Worm (Caenorhabditis elegans) whole organism, young adult: ENCODE data around the gene T10H9.1.

Experiments used
- F23B12.7 ChIP-seq: sonication (generic microtip); optimal IDR thresholded peaks from 2 replicates; lab custom pipeline; 2017; ENCODE audit warnings: missing genetic modification characterization, mild to moderate bottlenecking, missing compliant biosample characterization, antibody characterized with exemption, moderate library complexity; ENCODE audit not compliant: insufficient read depth
- K11D2.4 ChIP-seq: fragments of 200-800 bp; sonication (Bioruptor generic); IDR thresholded peaks from 2 replicates; pipeline ENCODE4 v1.3.6; 2022; ENCODE audit warnings: missing genetic modification reagents, missing genetic modification characterization, missing compliant biosample characterization
- ama-1 ChIP-seq, 3 experiments: fragments of 150-350 bp in 1 of 3; sonication (generic microtip) in 2 of 3; optimal IDR thresholded peaks; 2 replicates each; lab custom pipeline; 2014 to 2018; ENCODE audit warnings: missing biosample characterization in 2 of 3, missing genetic modification characterization in 2 of 3, missing genetic modification reagents in 2 of 3
- aptf-2 ChIP-seq: fragments of 200-800 bp; sonication (Bioruptor generic); conservative IDR thresholded peaks from 2 replicates; pipeline ENCODE4 v1.3.6; 2022; ENCODE audit warnings: missing genetic modification reagents, missing genetic modification characterization, missing compliant biosample characterization
- attf-6 ChIP-seq: fragments of 200-800 bp; sonication (Bioruptor generic); IDR thresholded peaks from 2 replicates; pipeline ENCODE4 v1.3.6; 2022; ENCODE audit warnings: missing genetic modification reagents, missing genetic modification characterization, missing compliant biosample characterization
- lsl-1 ChIP-seq: fragments of 200-800 bp; sonication (Bioruptor generic); optimal IDR thresholded peaks from 2 replicates; lab custom pipeline; 2018; ENCODE audit warnings: mild to moderate bottlenecking, missing genetic modification characterization, moderate library complexity, missing compliant biosample characterization
- mes-4 ChIP-seq: sonication (generic microtip); optimal IDR thresholded peaks from 2 replicates; lab custom pipeline; 2016; ENCODE audit warnings: missing genotype, missing genetic modification characterization, missing compliant biosample characterization
- pha-4 ChIP-seq: fragments of 150-350 bp; sonication (generic microtip); optimal IDR thresholded peaks from 2 replicates; lab custom pipeline; 2014; ENCODE audit warnings: missing biosample characterization, missing genetic modification reagents, missing genetic modification characterization

DNA sequence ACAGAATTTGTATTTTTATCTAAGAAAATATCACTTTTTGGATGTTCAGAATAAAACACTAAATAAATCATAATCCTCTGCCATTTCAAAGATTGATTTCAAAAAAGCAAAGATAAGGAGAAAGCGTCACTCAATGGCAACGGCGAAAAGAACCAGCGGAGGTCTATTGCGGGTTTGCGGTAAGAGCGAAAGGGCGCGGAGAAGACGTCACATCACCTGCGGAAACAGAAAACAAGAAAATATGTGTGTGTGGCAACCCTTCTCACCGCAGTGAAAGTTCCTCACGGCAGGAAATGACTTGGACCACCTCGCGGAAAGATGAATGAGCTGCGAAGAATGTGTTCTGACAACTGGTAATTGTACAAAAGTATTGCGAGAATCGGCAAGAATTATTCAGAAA is 50.4 kb downstream of the T10H9.1 start:
- no peak for TF ChIP-seq K11D2.4
- TF ChIP-seq attf-6 (GFP tag; lab: Robert Waterston, UW), result no peak
- no peak for TF ChIP-seq F23B12.7 (tag; lab: Kevin White, UChicago)
- no peak for TF ChIP-seq aptf-2 (GFP tag; lab: Robert Waterston, UW)
- no peak for TF ChIP-seq lsl-1
- TF ChIP-seq mes-4 (tag; lab: Kevin White, UChicago), result no peak
- TF ChIP-seq ama-1 (optimal IDR thresholded peaks at IDR 0.05; lab: Kevin White, UChicago), result no peak
- no peak for TF ChIP-seq ama-1 (GFP tag; optimal IDR thresholded peaks at IDR 0.05; lab: Kevin White, UChicago)
- no peak for TF ChIP-seq pha-4 (tag; lab: Kevin White, UChicago)
